Worm (Caenorhabditis elegans): ENCODE data around the gene snai-1.
A peak's percentile ranks its signal among the peaks of the same experiment; 100 is the strongest.

The snai-1 gene

ce11 chrIV:288027-288426 lies 25.5 kb downstream of the snai-1 start, which contains the start of gene T21D12.14:
Gene T21D12.14 (minus strand): TSS chrIV:288127.
- TF ChIP-seq nhr-25 (tag; optimal IDR thresholded peaks at IDR 0.05) (peak; percentile 1), eor-1 (tag; optimal IDR thresholded peaks at IDR 0.05) (no peak), mml-1 (tag; optimal IDR thresholded peaks at IDR 0.05) (no peak), lin-15B (tag; optimal IDR thresholded peaks at IDR 0.05) (no peak), ZK546.5 (tag; optimal IDR thresholded peaks at IDR 0.05) (no peak), fkh-10 (GFP tag; optimal IDR thresholded peaks at IDR 0.05) (no peak), nfya-1 (tag; optimal IDR thresholded peaks at IDR 0.05; ENCODE audit: insufficient read depth) (no peak)

DNA sequence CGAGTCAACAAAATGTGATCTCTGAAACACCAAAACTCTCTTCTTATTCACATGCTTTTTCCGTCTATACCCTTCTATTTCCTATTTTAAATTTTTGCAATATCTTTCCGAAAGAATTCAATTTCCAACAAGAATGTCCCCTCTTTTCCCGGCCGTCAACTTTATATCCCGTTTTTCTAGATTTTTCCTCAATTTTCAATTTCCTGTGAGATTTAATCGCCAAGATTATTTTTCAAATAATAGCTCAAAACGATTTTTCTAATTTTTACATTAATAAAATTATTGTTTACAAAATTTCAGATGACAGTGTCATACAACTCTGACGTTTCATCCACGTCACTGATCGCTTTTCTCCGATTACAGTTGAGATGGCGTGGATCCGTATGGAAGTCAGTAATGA lies 30.2 kb downstream of the snai-1 start, which contains the start of gene best-19:
TSS of gene best-19 (plus strand) at position 301 of the 400 bp plus-strand sequence.
- TF ChIP-seq fkh-10 (GFP tag; optimal IDR thresholded peaks at IDR 0.05) (peak; percentile 41), mdl-1 (tag; optimal IDR thresholded peaks at IDR 0.05) (no peak)

- no peak for TF ChIP-seq ztf-11 (tag; optimal IDR thresholded peaks at IDR 0.05)
- no peak for TF ChIP-seq egl-27 (tag; optimal IDR thresholded peaks at IDR 0.05)
- no peak for TF ChIP-seq elt-2 (tag; optimal IDR thresholded peaks at IDR 0.05)
- peak; percentile 35 for TF ChIP-seq pha-4 (tag; optimal IDR thresholded peaks at IDR 0.05)
Measured at ce11 chrIV:282008-282407, 31.5 kb downstream of the snai-1 start.

- TF ChIP-seq zag-1 (tag; optimal IDR thresholded peaks at IDR 0.05) (no peak), jun-1 (tag; optimal IDR thresholded peaks at IDR 0.05) (no peak), elt-2 (tag; optimal IDR thresholded peaks at IDR 0.05) (no peak), fkh-2 (tag; optimal IDR thresholded peaks at IDR 0.05) (no peak), tbx-2 (tag; optimal IDR thresholded peaks at IDR 0.05) (no peak), ceh-28 (tag; optimal IDR thresholded peaks at IDR 0.05) (no peak), fos-1 (tag; optimal IDR thresholded peaks at IDR 0.05) (no peak), sea-2 (GFP tag; optimal IDR thresholded peaks at IDR 0.05) (no peak)
Measured at ce11 chrIV:278284-278683, 35.2 kb downstream of the snai-1 start.

- TF ChIP-seq lin-15B (tag; optimal IDR thresholded peaks at IDR 0.05) (no peak), nfya-1 (tag; optimal IDR thresholded peaks at IDR 0.05; ENCODE audit: insufficient read depth) (no peak), pqm-1 (tag; optimal IDR thresholded peaks at IDR 0.05) (peak; percentile 68), elt-2 (tag; optimal IDR thresholded peaks at IDR 0.05) (peak; percentile 62), pha-4 (tag; optimal IDR thresholded peaks at IDR 0.05) (peak; percentile 30)
Measured at ce11 chrIV:275146-275545, 38.4 kb downstream of the snai-1 start.

- TF ChIP-seq elt-3 (tag; optimal IDR thresholded peaks at IDR 0.05): peak in 2 of 3 experiments; percentile 17 to 58
- TF ChIP-seq egl-5 (tag; optimal IDR thresholded peaks at IDR 0.05): no peak
- peak; percentile 82 for TF ChIP-seq pha-4 (tag; optimal IDR thresholded peaks at IDR 0.05)
- peak; percentile 29 for TF ChIP-seq nfya-1 (tag; optimal IDR thresholded peaks at IDR 0.05; ENCODE audit: insufficient read depth)
- TF ChIP-seq nhr-43 (tag; optimal IDR thresholded peaks at IDR 0.05; ENCODE audit: poor library complexity, severe bottlenecking): peak; percentile 0
- peak; percentile 65 for TF ChIP-seq ceh-28 (tag; optimal IDR thresholded peaks at IDR 0.05)
- TF ChIP-seq jun-1 (tag; optimal IDR thresholded peaks at IDR 0.05): peak; percentile 82
- TF ChIP-seq pqm-1 (tag; optimal IDR thresholded peaks at IDR 0.05): peak; percentile 98
- TF ChIP-seq zag-1 (tag; optimal IDR thresholded peaks at IDR 0.05): no peak
- peak; percentile 97 for TF ChIP-seq elt-2 (tag; optimal IDR thresholded peaks at IDR 0.05)
- TF ChIP-seq nhr-23 (tag; optimal IDR thresholded peaks at IDR 0.05): peak; percentile 76
- no peak for TF ChIP-seq nhr-76 (tag; optimal IDR thresholded peaks at IDR 0.05)
Measured at ce11 chrIV:274185-274584, 39.3 kb downstream of the snai-1 start, which contains the start of gene sma-10. Gene sma-10 (plus strand): TSS chrIV:274420.

DNA sequence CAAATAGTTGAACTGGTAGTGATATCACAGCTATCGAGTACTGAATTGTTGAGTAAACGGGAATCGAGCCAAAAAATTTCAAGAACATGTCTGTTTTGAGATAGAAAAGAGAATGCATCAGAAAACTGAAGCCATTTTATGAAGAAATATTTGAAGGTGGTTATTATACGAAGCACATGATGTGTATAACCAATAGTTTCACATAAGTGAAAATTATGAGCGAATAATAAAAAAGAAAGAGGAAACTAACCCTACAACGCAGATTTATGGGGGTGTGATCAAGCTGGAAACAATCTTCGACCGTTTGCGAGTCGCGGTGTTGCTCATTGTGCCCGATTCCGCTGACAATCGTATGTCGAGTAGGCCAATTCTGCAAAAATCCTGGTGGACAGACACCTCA lies 40.2 kb downstream of the snai-1 start, which contains the start of gene srh-282:
TSS of gene srh-282 (minus strand) at position 101 of the 400 bp plus-strand sequence.
- TF ChIP-seq egl-27 (tag; optimal IDR thresholded peaks at IDR 0.05) (no peak), nhr-67 (tag; optimal IDR thresholded peaks at IDR 0.05) (no peak), R02D3.7 (tag; optimal IDR thresholded peaks at IDR 0.05) (no peak), ztf-11 (tag; optimal IDR thresholded peaks at IDR 0.05) (no peak), nhr-76 (tag; optimal IDR thresholded peaks at IDR 0.05) (no peak), pqm-1 (tag; optimal IDR thresholded peaks at IDR 0.05) (no peak), fkh-10 (GFP tag; optimal IDR thresholded peaks at IDR 0.05) (no peak), nhr-23 (tag; optimal IDR thresholded peaks at IDR 0.05) (no peak), unc-62 (GFP tag; optimal IDR thresholded peaks at IDR 0.05) (no peak), aly-2 (tag; optimal IDR thresholded peaks at IDR 0.05) (no peak), ZK546.5 (tag; optimal IDR thresholded peaks at IDR 0.05) (no peak)

Measured in whole organism, L3 larva.